Worm (Caenorhabditis elegans): ENCODE measurements around the gene marc-2.

- TF ChIP-seq pha-4 (tag; optimal IDR thresholded peaks at IDR 0.05), result no peak
- no peak for TF ChIP-seq ztf-11 (tag; optimal IDR thresholded peaks at IDR 0.05)
- TF ChIP-seq nhr-237 (tag; optimal IDR thresholded peaks at IDR 0.05), result no peak
- TF ChIP-seq unc-120 (tag; optimal IDR thresholded peaks at IDR 0.05; ENCODE audit: poor library complexity, severe bottlenecking), result no peak
- no peak for TF ChIP-seq blmp-1 (tag; optimal IDR thresholded peaks at IDR 0.05)
- no peak for TF ChIP-seq lsy-2 (tag; optimal IDR thresholded peaks at IDR 0.05)
Measured at ce11 chrII:10621965-10622364, 38.8 kb downstream of the marc-2 start, which contains the start of gene cutl-9.

Measured in whole organism, mixed stage, embryonic.